Worm (Caenorhabditis elegans) whole organism, L1 larva: ENCODE results near the gene abhd-14.

Source experiments
- efl-1 ChIP-seq, 4 experiments: fragments of 150-350 bp; optimal IDR thresholded peaks in 3 of 4; peaks in 1 of 4; 1 replicate in 1 of 4; 2 replicates in 3 of 4; lab custom pipeline; 2014; ENCODE audit warnings: missing biosample characterization in 2 of 4, missing genetic modification characterization in 2 of 4, missing genetic modification reagents in 2 of 4
- egl-27 ChIP-seq, 2 experiments: fragments of 150-350 bp in 1 of 2; sonication (generic microtip); optimal IDR thresholded peaks; 3 replicates each; lab custom pipeline; 2017 to 2018; ENCODE audit warnings: missing biosample characterization in 2 of 2, missing genetic modification characterization in 2 of 2, missing genetic modification reagents in 2 of 2
- fos-1 ChIP-seq: fragments of 150-350 bp; optimal IDR thresholded peaks from 2 replicates; lab custom pipeline; 2014; ENCODE audit warnings: missing biosample characterization, missing genetic modification characterization
- jun-1 ChIP-seq: fragments of 150-350 bp; optimal IDR thresholded peaks from 2 replicates; lab custom pipeline; 2014; ENCODE audit warnings: missing biosample characterization, missing genetic modification reagents, missing genetic modification characterization
- lin-15B ChIP-seq: fragments of 150-350 bp; sonication (generic microtip); optimal IDR thresholded peaks from 3 replicates; lab custom pipeline; 2014; ENCODE audit warnings: missing biosample characterization, missing genetic modification characterization
- nhr-76 ChIP-seq: sonication (generic microtip); optimal IDR thresholded peaks from 2 replicates; lab custom pipeline; 2017; ENCODE audit warnings: missing biosample characterization, missing genetic modification characterization
- pqm-1 ChIP-seq: sonication (generic microtip); optimal IDR thresholded peaks from 3 replicates; lab custom pipeline; 2017; ENCODE audit warnings: missing biosample characterization, missing genetic modification characterization
- unc-130 ChIP-seq: fragments of 150-350 bp; optimal IDR thresholded peaks from 2 replicates; lab custom pipeline; 2017; ENCODE audit warnings: missing biosample characterization, missing genetic modification characterization, inconsistent platforms
- unc-30 ChIP-seq: sonication (generic microtip); optimal IDR thresholded peaks from 2 replicates; lab custom pipeline; 2017; ENCODE audit warnings: missing biosample characterization, missing genetic modification characterization

ce11 chrIV:1013233-1013798 is 16.5 kb downstream of the abhd-14 start:
- no peak for TF ChIP-seq pqm-1
- no peak for TF ChIP-seq efl-1 (optimal IDR thresholded peaks at IDR 0.05; lab: Kevin White, UChicago)
- TF ChIP-seq efl-1 (GFP tag; optimal IDR thresholded peaks at IDR 0.05 in 1 of 2; lab: Kevin White, UChicago) = peak in 1 of 2 experiments; percentile 74
- TF ChIP-seq lin-15B (tag; lab: Kevin White, UChicago) = no peak
- TF ChIP-seq egl-27 (tag; optimal IDR thresholded peaks at IDR 0.05; lab: Kevin White, UChicago) = no peak
- no peak for TF ChIP-seq fos-1 (tag; lab: Kevin White, UChicago)
- TF ChIP-seq nhr-76 (tag; lab: Kevin White, UChicago) = no peak
- no peak for TF ChIP-seq unc-130 (tag; lab: Kevin White, UChicago)
- TF ChIP-seq jun-1 (tag; lab: Kevin White, UChicago) = no peak
- TF ChIP-seq unc-30 = no peak
